Worm (Caenorhabditis elegans) whole organism, late embryonic: ENCODE results near the gene npp-16.

Source experiments
- ahr-1 ChIP-seq: sonication (generic microtip); optimal IDR thresholded peaks from 2 replicates; lab custom pipeline; 2016; ENCODE audit warnings: missing genetic modification characterization, missing compliant biosample characterization
- ama-1 ChIP-seq: fragments of 150-350 bp; optimal IDR thresholded peaks from 2 replicates; lab custom pipeline; 2014
- ceh-34 ChIP-seq: sonication (generic microtip); optimal IDR thresholded peaks from 2 replicates; lab custom pipeline; 2016; ENCODE audit warnings: mild to moderate bottlenecking, missing genetic modification characterization, missing compliant biosample characterization
- ceh-9 ChIP-seq: sonication (generic microtip); optimal IDR thresholded peaks from 2 replicates; lab custom pipeline; 2016; ENCODE audit warnings: mild to moderate bottlenecking, missing genetic modification characterization, inconsistent platforms, missing compliant biosample characterization
- elt-2 ChIP-seq: sonication (generic microtip); optimal IDR thresholded peaks from 2 replicates; lab custom pipeline; 2016; ENCODE audit warnings: missing genetic modification reagents, missing genetic modification characterization, missing compliant biosample characterization
- gmeb-2 ChIP-seq: sonication (generic microtip); optimal IDR thresholded peaks from 2 replicates; lab custom pipeline; 2016; ENCODE audit warnings: missing genetic modification characterization, inconsistent platforms, missing compliant biosample characterization
- madf-2 ChIP-seq: sonication (generic microtip); optimal IDR thresholded peaks from 2 replicates; lab custom pipeline; 2017; ENCODE audit warnings: missing genetic modification characterization, missing compliant biosample characterization
- nhr-11 ChIP-seq: fragments of 150-350 bp; optimal IDR thresholded peaks from 2 replicates; lab custom pipeline; 2014; ENCODE audit warnings: missing biosample characterization, missing genetic modification characterization
- pat-9 ChIP-seq: fragments of 200-800 bp; sonication (Bioruptor generic); optimal IDR thresholded peaks from 2 replicates; lab custom pipeline; 2018; ENCODE audit warnings: mild to moderate bottlenecking, missing genetic modification characterization, moderate library complexity, missing compliant biosample characterization
- pha-4 ChIP-seq: fragments of 150-350 bp; optimal IDR thresholded peaks from 2 replicates; lab custom pipeline; 2018; ENCODE audit warnings: missing biosample characterization, missing genetic modification reagents, missing genetic modification characterization
- tbx-7 ChIP-seq: sonication (generic microtip); optimal IDR thresholded peaks from 2 replicates; lab custom pipeline; 2016; ENCODE audit warnings: missing genotype, missing genetic modification characterization, missing compliant biosample characterization

ce11 chrIII:11936668-11937276 lies 21.0 kb downstream of the npp-16 start:
- TF ChIP-seq ahr-1 (tag; lab: Kevin White, UChicago) (no peak), nhr-11 (tag; lab: Kevin White, UChicago) (no peak), ama-1 (lab: Kevin White, UChicago) (peak; percentile 76), gmeb-2 (no peak), madf-2 (tag; lab: Kevin White, UChicago) (no peak), ceh-9 (tag; lab: Kevin White, UChicago) (no peak), pat-9 (tag; lab: Kevin White, UChicago) (no peak), tbx-7 (tag; lab: Kevin White, UChicago) (no peak), ceh-34 (tag; lab: Kevin White, UChicago) (no peak), elt-2 (tag; lab: Kevin White, UChicago) (no peak), pha-4 (tag; lab: Kevin White, UChicago) (no peak)
